Worm (Caenorhabditis elegans) whole organism, midembryonic: ENCODE measurements around the gene clec-137.

Experiments used
- T22C8.4 ChIP-seq: fragments of 200-800 bp; sonication (Bioruptor generic); IDR thresholded peaks from 2 replicates; pipeline ENCODE4 v1.3.6; 2022; ENCODE audit warnings: missing genetic modification characterization, missing compliant biosample characterization
- cog-1 ChIP-seq: sonication (generic microtip); optimal IDR thresholded peaks from 2 replicates; lab custom pipeline; 2016; ENCODE audit warnings: missing genetic modification characterization, missing compliant biosample characterization
- flt-1 ChIP-seq: fragments of 200-800 bp; sonication (Bioruptor generic); IDR thresholded peaks from 2 replicates; pipeline ENCODE4 v1.3.6; 2022; ENCODE audit warnings: missing genetic modification characterization, missing compliant biosample characterization
- tab-1 ChIP-seq: fragments of 200-800 bp; sonication (Bioruptor generic); IDR thresholded peaks from 2 replicates; pipeline ENCODE4 v1.3.6; 2022; ENCODE audit warnings: missing genetic modification characterization, missing compliant biosample characterization
- ztf-29 ChIP-seq: fragments of 200-800 bp; sonication (Bioruptor generic); IDR thresholded peaks from 2 replicates; pipeline ENCODE4 v1.3.6; 2022; ENCODE audit warnings: missing genetic modification reagents, missing genetic modification characterization, missing compliant biosample characterization

ce11 chrII:4602533-4602932 lies 15.4 kb downstream of the clec-137 start, which contains the start of gene coa-3:
- no peak for TF ChIP-seq ztf-29 (GFP tag; lab: Robert Waterston, UW)
- no peak for TF ChIP-seq cog-1 (tag; lab: Kevin White, UChicago)
- no peak for TF ChIP-seq tab-1
- no peak for TF ChIP-seq T22C8.4
- TF ChIP-seq flt-1 = no peak
